Worm (Caenorhabditis elegans) whole organism, L3 larva: ENCODE measurements around the gene srh-286.

Experiments used
- R02D3.7 ChIP-seq: fragments of 150-350 bp; optimal IDR thresholded peaks from 2 replicates; lab custom pipeline; 2014; ENCODE audit warnings: missing biosample characterization, missing genetic modification characterization
- ZK546.5 ChIP-seq: sonication (generic microtip); optimal IDR thresholded peaks from 2 replicates; lab custom pipeline; 2017; ENCODE audit warnings: missing biosample characterization, missing genetic modification characterization
- aly-2 ChIP-seq: fragments of 150-350 bp; optimal IDR thresholded peaks from 2 replicates; lab custom pipeline; 2014; ENCODE audit warnings: missing biosample characterization, missing genetic modification characterization
- ama-1 ChIP-seq: fragments of 150-350 bp; optimal IDR thresholded peaks from 2 replicates; lab custom pipeline; 2018
- ceh-28 ChIP-seq: fragments of 150-350 bp; optimal IDR thresholded peaks from 2 replicates; lab custom pipeline; 2014; ENCODE audit warnings: missing biosample characterization, missing genetic modification reagents, missing genetic modification characterization
- ceh-82 ChIP-seq: fragments of 150-350 bp; optimal IDR thresholded peaks from 2 replicates; lab custom pipeline; 2014; ENCODE audit warnings: missing biosample characterization, missing genetic modification characterization
- ceh-9 ChIP-seq: sonication (generic microtip); optimal IDR thresholded peaks from 2 replicates; lab custom pipeline; 2018; ENCODE audit warnings: missing biosample characterization, missing genetic modification characterization
- egl-27 ChIP-seq: sonication (generic microtip); optimal IDR thresholded peaks from 4 replicates; lab custom pipeline; 2017; ENCODE audit warnings: missing biosample characterization, missing genetic modification reagents, missing genetic modification characterization
- egl-5 ChIP-seq: fragments of 150-350 bp; optimal IDR thresholded peaks from 2 replicates; lab custom pipeline; 2017; ENCODE audit warnings: missing biosample characterization, missing genetic modification reagents, missing genetic modification characterization, inconsistent platforms
- elt-1 ChIP-seq: fragments of 150-350 bp; optimal IDR thresholded peaks from 2 replicates; lab custom pipeline; 2014; ENCODE audit warnings: missing biosample characterization, missing genetic modification characterization
- elt-2 ChIP-seq: sonication (generic microtip); optimal IDR thresholded peaks from 2 replicates; lab custom pipeline; 2016; ENCODE audit warnings: missing genetic modification reagents, mild to moderate bottlenecking, missing genetic modification characterization, missing compliant biosample characterization
- elt-3 ChIP-seq, 3 experiments: fragments of 150-350 bp in 1 of 3; sonication (generic microtip) in 2 of 3; optimal IDR thresholded peaks; 2 replicates in 2 of 3; 4 replicates in 1 of 3; lab custom pipeline; 2014 to 2017; ENCODE audit warnings: missing biosample characterization in 3 of 3, missing genetic modification characterization in 3 of 3
- fkh-10 ChIP-seq: sonication (generic microtip); optimal IDR thresholded peaks from 2 replicates; lab custom pipeline; 2017; ENCODE audit warnings: missing biosample characterization, missing genetic modification reagents, missing genetic modification characterization
- fkh-2 ChIP-seq: fragments of 150-350 bp; optimal IDR thresholded peaks from 2 replicates; lab custom pipeline; 2014; ENCODE audit warnings: missing biosample characterization, missing genetic modification reagents, missing genetic modification characterization
- fos-1 ChIP-seq: fragments of 150-350 bp; optimal IDR thresholded peaks from 2 replicates; lab custom pipeline; 2014; ENCODE audit warnings: missing biosample characterization, missing genetic modification characterization
- hmg-11 ChIP-seq: sonication (generic microtip); optimal IDR thresholded peaks from 2 replicates; lab custom pipeline; 2016; ENCODE audit warnings: missing genetic modification characterization, missing compliant biosample characterization
- lin-15B ChIP-seq: fragments of 150-350 bp; optimal IDR thresholded peaks from 2 replicates; lab custom pipeline; 2014; ENCODE audit warnings: missing biosample characterization, missing genetic modification characterization
- lin-39 ChIP-seq: fragments of 150-350 bp; optimal IDR thresholded peaks from 2 replicates; lab custom pipeline; 2018; ENCODE audit warnings: missing biosample characterization, missing genetic modification reagents, missing genetic modification characterization
- mdl-1 ChIP-seq: fragments of 150-350 bp; optimal IDR thresholded peaks from 2 replicates; lab custom pipeline; 2014; ENCODE audit warnings: missing biosample characterization, missing genetic modification characterization
- mml-1 ChIP-seq: fragments of 150-350 bp; sonication (generic microtip); optimal IDR thresholded peaks from 3 replicates; lab custom pipeline; 2014; ENCODE audit warnings: missing biosample characterization, missing genetic modification characterization
- nfya-1 ChIP-seq: sonication (generic microtip); optimal IDR thresholded peaks from 2 replicates; lab custom pipeline; 2017; ENCODE audit warnings: missing genetic modification characterization, mild to moderate bottlenecking, missing compliant biosample characterization, antibody characterized with exemption, moderate library complexity; ENCODE audit not compliant: insufficient read depth
- nhr-11 ChIP-seq: fragments of 150-350 bp; optimal IDR thresholded peaks from 2 replicates; lab custom pipeline; 2014; ENCODE audit warnings: missing biosample characterization, missing genetic modification characterization
- nhr-23 ChIP-seq: fragments of 150-350 bp; optimal IDR thresholded peaks from 2 replicates; lab custom pipeline; 2014; ENCODE audit warnings: missing biosample characterization, missing genetic modification reagents, missing genetic modification characterization
- nhr-237 ChIP-seq: fragments of 150-350 bp; optimal IDR thresholded peaks from 2 replicates; lab custom pipeline; 2014; ENCODE audit warnings: missing biosample characterization, missing genetic modification characterization
- nhr-25 ChIP-seq: sonication (generic microtip); optimal IDR thresholded peaks from 2 replicates; lab custom pipeline; 2017; ENCODE audit warnings: missing biosample characterization, missing genetic modification characterization
- nhr-28 ChIP-seq: fragments of 150-350 bp; optimal IDR thresholded peaks from 2 replicates; lab custom pipeline; 2014; ENCODE audit warnings: missing biosample characterization, missing genetic modification characterization
- nhr-43 ChIP-seq: sonication (generic microtip); optimal IDR thresholded peaks from 2 replicates; lab custom pipeline; 2016; ENCODE audit warnings: mild to moderate bottlenecking, missing genetic modification characterization, missing compliant biosample characterization; ENCODE audit not compliant: poor library complexity, severe bottlenecking
- nhr-67 ChIP-seq: fragments of 150-350 bp; optimal IDR thresholded peaks from 2 replicates; lab custom pipeline; 2014; ENCODE audit warnings: missing biosample characterization, missing genetic modification characterization
- nhr-76 ChIP-seq: fragments of 150-350 bp; sonication (generic microtip); optimal IDR thresholded peaks from 5 replicates; lab custom pipeline; 2014; ENCODE audit warnings: missing biosample characterization, missing genetic modification characterization
- pha-4 ChIP-seq: fragments of 150-350 bp; optimal IDR thresholded peaks from 2 replicates; lab custom pipeline; 2014; ENCODE audit warnings: missing biosample characterization, missing genetic modification reagents, missing genetic modification characterization
- sea-2 ChIP-seq: fragments of 150-350 bp; sonication (generic microtip); optimal IDR thresholded peaks from 4 replicates; lab custom pipeline; 2014; ENCODE audit warnings: missing biosample characterization, missing genetic modification reagents, missing genetic modification characterization
- unc-39 ChIP-seq: sonication (generic microtip); optimal IDR thresholded peaks from 4 replicates; lab custom pipeline; 2017; ENCODE audit warnings: missing biosample characterization, missing genetic modification characterization
- unc-62 ChIP-seq: fragments of 150-350 bp; sonication (generic microtip); optimal IDR thresholded peaks from 4 replicates; lab custom pipeline; 2014; ENCODE audit warnings: missing biosample characterization, missing genetic modification reagents, missing genetic modification characterization
- zag-1 ChIP-seq: fragments of 150-350 bp; optimal IDR thresholded peaks from 2 replicates; lab custom pipeline; 2014; ENCODE audit warnings: missing biosample characterization, missing genetic modification characterization
- ztf-11 ChIP-seq: fragments of 150-350 bp; optimal IDR thresholded peaks from 2 replicates; lab custom pipeline; 2014; ENCODE audit warnings: missing biosample characterization, missing genetic modification characterization
- ztf-4 ChIP-seq: fragments of 150-350 bp; optimal IDR thresholded peaks from 2 replicates; lab custom pipeline; 2014; ENCODE audit warnings: missing biosample characterization, missing genetic modification characterization

The srh-286 gene

DNA sequence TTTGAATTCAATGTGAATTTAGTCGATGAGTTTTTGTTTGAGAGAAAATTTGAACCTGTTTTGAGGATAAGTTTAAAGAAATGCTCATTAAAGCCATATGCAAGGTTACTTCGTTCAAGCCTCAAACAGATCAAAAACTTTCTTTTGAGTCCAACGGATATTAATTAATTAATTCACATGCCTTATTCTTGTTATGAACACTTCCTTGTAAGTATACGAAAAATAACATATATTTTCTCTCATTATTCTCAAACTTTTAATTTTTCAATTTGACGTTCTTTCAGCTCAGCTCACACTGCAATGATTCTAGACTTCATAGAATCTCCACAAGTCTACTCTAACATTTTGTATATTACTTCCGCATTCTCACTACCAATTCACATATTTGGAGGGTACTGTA, 15.7 kb downstream of the srh-286 start, which contains the start of gene srh-304:
Gene srh-304 (plus strand): TSS at position 301 of the 400 bp plus-strand sequence.
- TF ChIP-seq nhr-11 (tag; lab: Kevin White, UChicago) (no peak), nhr-28 (no peak), fkh-10 (no peak), fos-1 (no peak), zag-1 (tag; lab: Kevin White, UChicago) (no peak), mdl-1 (tag; lab: Kevin White, UChicago) (no peak), aly-2 (no peak)

DNA sequence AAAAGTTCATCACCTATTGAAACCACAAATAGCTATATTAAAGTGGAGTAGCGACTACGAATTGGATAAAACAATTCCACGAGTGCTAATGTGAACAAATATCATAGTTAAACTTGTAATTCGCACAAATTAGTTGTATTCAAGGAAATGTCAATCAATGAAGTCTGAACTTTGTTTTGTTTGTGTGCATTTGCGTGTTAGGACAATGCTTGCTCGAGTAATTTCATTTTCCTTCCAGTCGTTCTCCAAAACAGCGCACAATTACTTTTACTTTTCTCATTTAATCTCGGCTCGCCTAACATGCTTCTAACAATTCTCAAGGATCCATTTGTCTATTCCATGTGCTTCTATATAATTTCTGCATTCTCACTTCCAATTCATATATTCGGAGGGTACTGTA, 19.4 kb downstream of the srh-286 start, which contains the start of gene srh-301:
Gene srh-301 (plus strand): TSS at position 301 of the 400 bp plus-strand sequence.
- TF ChIP-seq egl-27 (tag; lab: Kevin White, UChicago) (no peak), hmg-11 (tag; lab: Kevin White, UChicago) (no peak), nhr-237 (tag; lab: Kevin White, UChicago) (no peak), ama-1 (lab: Kevin White, UChicago) (no peak), sea-2 (GFP tag; lab: Kevin White, UChicago) (no peak), fkh-2 (no peak), elt-2 (tag; lab: Kevin White, UChicago) (no peak), lin-39 (tag; lab: Kevin White, UChicago) (no peak), nhr-76 (tag; lab: Kevin White, UChicago) (no peak), nhr-25 (tag; lab: Kevin White, UChicago) (no peak), R02D3.7 (tag; lab: Kevin White, UChicago) (no peak), egl-5 (tag; lab: Kevin White, UChicago) (no peak)

DNA sequence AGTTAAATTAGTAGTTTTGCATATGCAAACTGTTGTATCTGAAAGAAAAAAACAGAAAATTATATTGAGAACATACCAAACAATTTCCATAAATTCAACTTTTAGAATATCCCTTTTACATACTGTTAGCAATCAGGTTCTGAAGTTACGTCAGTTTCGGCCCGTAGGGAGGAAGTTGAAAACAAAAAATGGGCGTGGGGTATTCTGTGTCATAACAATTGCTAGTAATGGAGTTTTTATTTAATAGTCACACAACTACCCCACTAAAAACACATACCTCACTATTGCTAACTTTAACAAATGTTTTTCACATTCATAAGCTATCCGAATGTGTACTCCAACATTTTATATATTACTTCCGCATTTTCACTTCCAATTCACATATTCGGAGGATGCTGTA, 22.2 kb downstream of the srh-286 start, which contains the start of gene srh-300:
Gene srh-300 (plus strand): TSS at position 301 of the 400 bp plus-strand sequence.
- TF ChIP-seq nhr-76 (tag; lab: Kevin White, UChicago) (no peak), nhr-25 (tag; lab: Kevin White, UChicago) (no peak), nhr-67 (tag; lab: Kevin White, UChicago) (no peak), nfya-1 (tag; lab: Kevin White, UChicago) (no peak), nhr-28 (no peak), mml-1 (tag; lab: Kevin White, UChicago) (no peak), ama-1 (lab: Kevin White, UChicago) (no peak), R02D3.7 (tag; lab: Kevin White, UChicago) (no peak), egl-27 (tag; lab: Kevin White, UChicago) (no peak), ceh-9 (no peak), ZK546.5 (tag; lab: Kevin White, UChicago) (no peak)

DNA sequence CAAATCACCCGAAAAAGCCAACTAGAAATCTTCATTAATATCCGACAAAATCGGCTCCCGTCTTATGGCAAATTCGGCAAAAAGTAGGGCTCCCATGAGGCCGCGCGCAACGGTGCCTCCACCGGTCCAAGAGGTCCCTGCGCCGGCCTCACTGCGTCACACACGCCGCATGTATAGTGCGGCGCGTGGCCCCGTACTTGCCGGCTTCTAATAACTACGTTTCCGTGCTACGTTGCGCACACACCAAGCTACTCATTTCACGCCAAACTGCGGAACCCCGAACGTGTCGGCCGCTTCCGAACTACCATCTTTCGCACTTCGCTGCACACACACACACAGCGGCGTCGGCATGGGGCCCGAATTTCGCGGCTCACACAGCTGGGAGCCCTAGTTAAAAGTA, 24.3 kb downstream of the srh-286 start:
- TF ChIP-seq ZK546.5 (tag; lab: Kevin White, UChicago), result no peak
- no peak for TF ChIP-seq nhr-43
- TF ChIP-seq ztf-11 (tag; lab: Kevin White, UChicago), result no peak
- no peak for TF ChIP-seq ceh-82 (tag; lab: Kevin White, UChicago)
- TF ChIP-seq ztf-4 (tag; lab: Kevin White, UChicago), result no peak
- TF ChIP-seq aly-2, result no peak
- TF ChIP-seq elt-1, result no peak
- TF ChIP-seq elt-3 (tag; optimal IDR thresholded peaks at IDR 0.05; lab: Kevin White, UChicago), result no peak
- TF ChIP-seq fkh-2, result no peak
- TF ChIP-seq nhr-67 (tag; lab: Kevin White, UChicago), result no peak
- no peak for TF ChIP-seq lin-15B
- no peak for TF ChIP-seq hmg-11 (tag; lab: Kevin White, UChicago)
- TF ChIP-seq nhr-237 (tag; lab: Kevin White, UChicago), result no peak

DNA sequence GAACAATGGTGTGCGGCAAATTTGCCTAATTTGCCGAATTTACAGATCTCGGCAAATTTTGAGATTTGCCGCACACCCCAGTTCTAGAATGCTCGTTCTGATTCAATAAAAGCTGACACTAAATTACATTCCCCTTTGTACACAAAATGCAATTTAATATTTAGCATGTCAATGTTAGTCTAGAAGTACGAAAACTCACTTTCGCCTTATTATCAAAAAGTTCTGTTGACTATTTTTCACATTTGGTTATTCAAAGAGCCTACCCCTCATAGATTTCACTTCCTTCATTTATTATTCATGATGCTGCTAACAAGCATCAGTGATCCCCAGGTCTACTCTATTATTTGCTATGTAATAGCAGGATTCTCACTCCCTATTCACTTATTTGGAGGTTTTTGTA, 25.4 kb downstream of the srh-286 start, which contains the start of gene srh-298:
Gene srh-298 (plus strand): TSS at position 301 of the 400 bp plus-strand sequence.
- TF ChIP-seq nhr-25 (tag; lab: Kevin White, UChicago) (no peak), nhr-23 (tag; lab: Kevin White, UChicago) (no peak), unc-62 (GFP tag; lab: Kevin White, UChicago) (no peak), pha-4 (tag; lab: Kevin White, UChicago) (no peak), nhr-43 (no peak), egl-27 (tag; lab: Kevin White, UChicago) (no peak), R02D3.7 (tag; lab: Kevin White, UChicago) (no peak), ceh-28 (tag; lab: Kevin White, UChicago) (no peak), unc-39 (tag; lab: Kevin White, UChicago) (no peak), mdl-1 (tag; lab: Kevin White, UChicago) (no peak), nhr-11 (tag; lab: Kevin White, UChicago) (no peak)
